Worm (Caenorhabditis elegans) whole organism, L4 larva: ENCODE results near the gene F59B2.12.

Experiments
- ama-1 ChIP-seq: fragments of 150-350 bp; optimal IDR thresholded peaks from 2 replicates; lab custom pipeline; 2014; ENCODE audit warnings: inconsistent platforms, mixed read lengths
- lsy-2 ChIP-seq, 2 experiments: fragments of 150-350 bp in 1 of 2; sonication (generic microtip) in 1 of 2; optimal IDR thresholded peaks; 2 replicates each; lab custom pipeline; 2014 to 2017; ENCODE audit warnings: missing biosample characterization in 2 of 2, missing genetic modification characterization in 2 of 2
- madf-5 ChIP-seq, 2 experiments: fragments of 200-800 bp; sonication (Bioruptor generic); IDR thresholded peaks; 2 replicates each; pipeline ENCODE4 v1.3.6; 2022; ENCODE audit warnings: missing compliant biosample characterization in 2 of 2, missing genetic modification characterization in 2 of 2
- nhr-25 ChIP-seq: sonication (generic microtip); optimal IDR thresholded peaks from 2 replicates; lab custom pipeline; 2017; ENCODE audit warnings: missing genetic modification characterization, mild to moderate bottlenecking, missing compliant biosample characterization, antibody characterized with exemption, moderate library complexity, borderline replicate concordance; ENCODE audit not compliant: insufficient read depth
- nhr-48 ChIP-seq: sonication (generic microtip); optimal IDR thresholded peaks from 2 replicates; lab custom pipeline; 2016; ENCODE audit warnings: mild to moderate bottlenecking, missing genetic modification characterization, missing compliant biosample characterization
- zip-11 ChIP-seq: fragments of 200-800 bp; sonication (Bioruptor generic); IDR thresholded peaks from 2 replicates; pipeline ENCODE4 v1.3.6; 2022; ENCODE audit warnings: missing genetic modification characterization, missing compliant biosample characterization

DNA sequence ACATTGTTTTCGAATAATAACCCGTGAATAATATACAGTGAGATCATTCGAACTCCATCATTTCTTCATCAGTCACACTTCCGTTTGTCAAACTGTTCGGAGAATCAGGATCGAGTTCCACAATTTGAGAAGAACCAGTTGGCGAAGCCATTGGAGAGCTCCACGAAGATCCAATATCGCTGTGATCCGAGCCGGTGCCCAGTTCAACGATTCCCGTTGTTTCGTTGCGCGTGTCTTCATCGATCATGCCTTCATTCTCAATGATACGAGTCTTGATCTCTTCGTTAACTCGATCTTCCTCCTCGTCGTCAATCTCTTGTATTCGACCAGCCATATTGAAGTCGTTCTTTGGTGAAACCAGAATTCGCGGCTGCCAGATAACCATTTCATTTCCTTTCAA is 34.3 kb downstream of the F59B2.12 start:
- no peak for TF ChIP-seq lsy-2 (tag; optimal IDR thresholded peaks at IDR 0.05; lab: Kevin White, UChicago)
- 0 out of 4 replicates have a peak, but pooled peaks of 1 of the 2 experiments have one; percentile 6 for TF ChIP-seq madf-5 (GFP tag; IDR thresholded peaks at IDR 0.05; lab: Robert Waterston, UW)
- no peak for TF ChIP-seq ama-1
- TF ChIP-seq nhr-48 (tag; lab: Kevin White, UChicago), result no peak
- TF ChIP-seq nhr-25 (tag; lab: Kevin White, UChicago), result no peak
- no peak for TF ChIP-seq zip-11
